Worm (Caenorhabditis elegans) whole organism, late embryonic: Measurements from ENCODE around the gene ZC449.5.
A peak's percentile ranks its signal among the peaks of the same experiment; 100 is the strongest.

Experiments
- C08G9.2 ChIP-seq: sonication (generic microtip); optimal IDR thresholded peaks from 2 replicates; lab custom pipeline; 2016; ENCODE audit warnings: mild to moderate bottlenecking, missing genetic modification characterization, moderate library complexity, missing compliant biosample characterization
- F13H6.1 ChIP-seq: sonication (generic microtip); optimal IDR thresholded peaks from 2 replicates; lab custom pipeline; 2016; ENCODE audit warnings: missing genetic modification characterization, missing compliant biosample characterization
- K02D7.2 ChIP-seq: sonication (generic microtip); optimal IDR thresholded peaks from 2 replicates; lab custom pipeline; 2017; ENCODE audit warnings: mild to moderate bottlenecking, missing genetic modification characterization, missing compliant biosample characterization
- K09A11.1 ChIP-seq: sonication (generic microtip); optimal IDR thresholded peaks from 2 replicates; lab custom pipeline; 2017; ENCODE audit warnings: antibody characterized with exemption, mild to moderate bottlenecking, missing genetic modification characterization, missing compliant biosample characterization; ENCODE audit not compliant: insufficient read depth
- T23F11.4 ChIP-seq: fragments of 200-800 bp; sonication (Bioruptor generic); optimal IDR thresholded peaks from 2 replicates; lab custom pipeline; 2018; ENCODE audit warnings: mild to moderate bottlenecking, missing genetic modification characterization, missing compliant biosample characterization
- ama-1 ChIP-seq: fragments of 150-350 bp; optimal IDR thresholded peaks from 2 replicates; lab custom pipeline; 2014
- ceh-19 ChIP-seq: fragments of 200-800 bp; sonication (Bioruptor generic); optimal IDR thresholded peaks from 2 replicates; lab custom pipeline; 2018; ENCODE audit warnings: mild to moderate bottlenecking, missing genetic modification characterization, missing compliant biosample characterization
- ceh-24 ChIP-seq: sonication (generic microtip); optimal IDR thresholded peaks from 2 replicates; lab custom pipeline; 2016; ENCODE audit warnings: mild to moderate bottlenecking, missing genetic modification characterization, missing compliant biosample characterization
- ceh-30 ChIP-seq: fragments of 150-350 bp; optimal IDR thresholded peaks from 2 replicates; lab custom pipeline; 2014; ENCODE audit warnings: missing biosample characterization, missing genetic modification characterization
- ceh-31 ChIP-seq: sonication (generic microtip); optimal IDR thresholded peaks from 2 replicates; lab custom pipeline; 2016; ENCODE audit warnings: missing genetic modification characterization, missing compliant biosample characterization
- ceh-34 ChIP-seq: sonication (generic microtip); optimal IDR thresholded peaks from 2 replicates; lab custom pipeline; 2016; ENCODE audit warnings: mild to moderate bottlenecking, missing genetic modification characterization, missing compliant biosample characterization
- ceh-45 ChIP-seq: fragments of 200-800 bp; sonication (Bioruptor generic); IDR thresholded peaks from 2 replicates; pipeline ENCODE4 v1.3.6; 2022; ENCODE audit warnings: missing genetic modification reagents, missing genetic modification characterization, missing compliant biosample characterization
- dve-1 ChIP-seq: sonication (generic microtip); optimal IDR thresholded peaks from 2 replicates; lab custom pipeline; 2017; ENCODE audit warnings: antibody characterized with exemption, mild to moderate bottlenecking, missing genetic modification characterization, missing compliant biosample characterization
- elt-2 ChIP-seq: sonication (generic microtip); optimal IDR thresholded peaks from 2 replicates; lab custom pipeline; 2016; ENCODE audit warnings: missing genetic modification reagents, missing genetic modification characterization, missing compliant biosample characterization
- elt-4 ChIP-seq: sonication (generic microtip); optimal IDR thresholded peaks from 2 replicates; lab custom pipeline; 2016; ENCODE audit warnings: missing genetic modification characterization, missing compliant biosample characterization
- ets-4 ChIP-seq: sonication (generic microtip); optimal IDR thresholded peaks from 2 replicates; lab custom pipeline; 2016; ENCODE audit warnings: missing genetic modification characterization, missing compliant biosample characterization
- fax-1 ChIP-seq: sonication (generic microtip); optimal IDR thresholded peaks from 2 replicates; lab custom pipeline; 2016; ENCODE audit warnings: missing genotype, missing genetic modification characterization, missing compliant biosample characterization
- fkh-6 ChIP-seq: sonication (generic microtip); optimal IDR thresholded peaks from 2 replicates; lab custom pipeline; 2016; ENCODE audit warnings: missing genetic modification characterization, missing compliant biosample characterization
- hlh-15 ChIP-seq: sonication (generic microtip); optimal IDR thresholded peaks from 2 replicates; lab custom pipeline; 2016; ENCODE audit warnings: missing genetic modification characterization, missing compliant biosample characterization
- hlh-30 ChIP-seq: sonication (generic microtip); optimal IDR thresholded peaks from 2 replicates; lab custom pipeline; 2017; ENCODE audit warnings: antibody characterized with exemption, missing genetic modification characterization, missing compliant biosample characterization; ENCODE audit not compliant: insufficient read depth
- hlh-6 ChIP-seq: sonication (generic microtip); optimal IDR thresholded peaks from 2 replicates; lab custom pipeline; 2016; ENCODE audit warnings: missing genotype, missing genetic modification characterization, missing compliant biosample characterization
- lim-6 ChIP-seq: sonication (generic microtip); optimal IDR thresholded peaks from 2 replicates; lab custom pipeline; 2016; ENCODE audit warnings: missing genetic modification characterization, missing compliant biosample characterization
- lin-11 ChIP-seq: fragments of 200-800 bp; sonication (Bioruptor generic); optimal IDR thresholded peaks from 2 replicates; lab custom pipeline; 2018; ENCODE audit warnings: mild to moderate bottlenecking, missing genetic modification characterization, missing compliant biosample characterization
- mec-3 ChIP-seq: sonication (generic microtip); optimal IDR thresholded peaks from 2 replicates; lab custom pipeline; 2016; ENCODE audit warnings: borderline replicate concordance, missing genetic modification characterization, missing compliant biosample characterization
- nhr-232 ChIP-seq: sonication (generic microtip); optimal IDR thresholded peaks from 2 replicates; lab custom pipeline; 2016; ENCODE audit warnings: missing genetic modification characterization, missing compliant biosample characterization
- pag-3 ChIP-seq: sonication (generic microtip); optimal IDR thresholded peaks from 2 replicates; lab custom pipeline; 2016; ENCODE audit warnings: missing compliant biosample characterization, missing genetic modification characterization, borderline replicate concordance
- pat-9 ChIP-seq: fragments of 200-800 bp; sonication (Bioruptor generic); optimal IDR thresholded peaks from 2 replicates; lab custom pipeline; 2018; ENCODE audit warnings: mild to moderate bottlenecking, missing genetic modification characterization, moderate library complexity, missing compliant biosample characterization
- pax-1 ChIP-seq: fragments of 150-350 bp; optimal IDR thresholded peaks from 2 replicates; lab custom pipeline; 2014; ENCODE audit warnings: missing biosample characterization, missing genetic modification characterization
- pros-1 ChIP-seq: fragments of 150-350 bp; optimal IDR thresholded peaks from 2 replicates; lab custom pipeline; 2014; ENCODE audit warnings: missing biosample characterization, missing genetic modification reagents, missing genetic modification characterization
- rnt-1 ChIP-seq: sonication (generic microtip); optimal IDR thresholded peaks from 2 replicates; lab custom pipeline; 2016; ENCODE audit warnings: missing genetic modification characterization, missing compliant biosample characterization
- sdc-2 ChIP-seq: sonication (generic microtip); optimal IDR thresholded peaks from 2 replicates; lab custom pipeline; 2016; ENCODE audit warnings: missing genotype, missing genetic modification characterization, missing compliant biosample characterization
- tbx-7 ChIP-seq: sonication (generic microtip); optimal IDR thresholded peaks from 2 replicates; lab custom pipeline; 2016; ENCODE audit warnings: missing genotype, missing genetic modification characterization, missing compliant biosample characterization
- ttx-3 ChIP-seq: sonication (generic microtip); optimal IDR thresholded peaks from 2 replicates; lab custom pipeline; 2016; ENCODE audit warnings: missing genetic modification reagents, missing genetic modification characterization, missing compliant biosample characterization
- unc-3 ChIP-seq, 2 experiments: fragments of 200-800 bp in 1 of 2; sonication (Bioruptor generic) in 1 of 2; sonication (generic microtip) in 1 of 2; conservative IDR thresholded peaks in 1 of 2; optimal IDR thresholded peaks in 1 of 2; 2 replicates each; pipeline versions ENCODE4 v1.3.6 to Lab custom; 2016 to 2022; ENCODE audit warnings: missing compliant biosample characterization in 2 of 2, missing genetic modification characterization in 2 of 2, missing genetic modification reagents in 1 of 2
- unc-42 ChIP-seq: sonication (generic microtip); optimal IDR thresholded peaks from 2 replicates; lab custom pipeline; 2016; ENCODE audit warnings: missing genotype, missing genetic modification characterization, missing compliant biosample characterization
- zip-5 ChIP-seq: sonication (generic microtip); optimal IDR thresholded peaks from 2 replicates; lab custom pipeline; 2016; ENCODE audit warnings: missing genetic modification characterization, missing compliant biosample characterization

The ZC449.5 gene

ce11 chrX:4998875-4999274, 38.7 kb downstream of the ZC449.5 start, which contains the start of gene set-30:
TSS of gene set-30 (plus strand) at chrX:4999270.
- no peak for TF ChIP-seq unc-42 (tag; lab: Kevin White, UChicago)
- no peak for TF ChIP-seq fax-1 (tag; lab: Kevin White, UChicago)
- no peak for TF ChIP-seq fkh-6 (tag; lab: Kevin White, UChicago)
- peak; percentile 38 for TF ChIP-seq sdc-2 (tag; lab: Kevin White, UChicago)
- no peak for TF ChIP-seq ceh-24 (tag; lab: Kevin White, UChicago)
- peak; percentile 26 for TF ChIP-seq hlh-6 (tag; lab: Kevin White, UChicago)
- TF ChIP-seq ets-4 (tag; lab: Kevin White, UChicago): no peak
- no peak for TF ChIP-seq mec-3
- no peak for TF ChIP-seq pros-1
- TF ChIP-seq K09A11.1 (tag; lab: Kevin White, UChicago): no peak
- no peak for TF ChIP-seq pat-9 (tag; lab: Kevin White, UChicago)
- no peak for TF ChIP-seq hlh-15 (tag; lab: Kevin White, UChicago)
- TF ChIP-seq lim-6 (tag; lab: Kevin White, UChicago): no peak
- TF ChIP-seq ceh-31: no peak
- TF ChIP-seq ceh-34 (tag; lab: Kevin White, UChicago): peak; percentile 7

- TF ChIP-seq ceh-34 (tag; lab: Kevin White, UChicago): no peak
- TF ChIP-seq hlh-30 (tag; lab: Kevin White, UChicago): no peak
- TF ChIP-seq ceh-19: no peak
- peak; percentile 13 for TF ChIP-seq sdc-2 (tag; lab: Kevin White, UChicago)
- TF ChIP-seq ceh-30 (tag; lab: Kevin White, UChicago): no peak
- TF ChIP-seq ceh-45: no peak
- no peak for TF ChIP-seq nhr-232
- no peak for TF ChIP-seq rnt-1 (tag; lab: Kevin White, UChicago)
- TF ChIP-seq mec-3: no peak
- no peak for TF ChIP-seq pag-3 (tag; lab: Kevin White, UChicago)
- TF ChIP-seq ama-1 (lab: Kevin White, UChicago): no peak
- TF ChIP-seq K09A11.1 (tag; lab: Kevin White, UChicago): no peak
- no peak for TF ChIP-seq T23F11.4 (GFP tag; lab: Kevin White, UChicago)
- TF ChIP-seq unc-42 (tag; lab: Kevin White, UChicago): peak; percentile 0
These were observed 40.0 kb downstream of the ZC449.5 start, which contains the start of gene ZC8.6 for ce11 chrX:4997548-4998087. TSS of gene ZC8.6 (minus strand) at chrX:4997598.

DNA sequence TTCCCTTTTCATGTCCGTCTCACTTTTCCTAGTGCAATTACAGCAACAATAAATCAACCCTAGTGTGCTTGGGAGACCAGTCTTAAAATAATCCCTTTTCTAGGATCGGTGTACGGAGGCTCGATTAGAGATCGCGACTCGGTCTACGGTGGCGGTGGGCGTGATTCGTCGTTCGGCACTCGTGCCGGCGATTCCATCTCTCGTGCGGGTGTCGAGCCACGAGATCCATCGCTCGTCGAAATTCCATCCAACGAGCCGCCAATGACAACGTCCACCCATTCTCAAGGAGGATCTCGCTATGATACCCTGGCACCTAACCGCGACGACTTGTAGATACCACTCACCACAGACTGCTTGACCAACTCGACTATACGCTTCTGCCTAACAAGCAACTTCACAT, 45.0 kb downstream of the ZC449.5 start:
- no peak for TF ChIP-seq tbx-7 (tag; lab: Kevin White, UChicago)
- no peak for TF ChIP-seq lim-6 (tag; lab: Kevin White, UChicago)
- no peak for TF ChIP-seq dve-1
- TF ChIP-seq hlh-30 (tag; lab: Kevin White, UChicago): no peak
- TF ChIP-seq rnt-1 (tag; lab: Kevin White, UChicago): no peak
- no peak for TF ChIP-seq elt-4 (tag; lab: Kevin White, UChicago)
- no peak for TF ChIP-seq ceh-31
- no peak for TF ChIP-seq hlh-6 (tag; lab: Kevin White, UChicago)
- no peak for TF ChIP-seq elt-2 (tag; lab: Kevin White, UChicago)
- TF ChIP-seq T23F11.4 (GFP tag; lab: Kevin White, UChicago): no peak
- no peak for TF ChIP-seq K02D7.2
- TF ChIP-seq C08G9.2 (tag; lab: Kevin White, UChicago): no peak
- TF ChIP-seq ttx-3: no peak
- TF ChIP-seq unc-42 (tag; lab: Kevin White, UChicago): no peak
- TF ChIP-seq nhr-232: no peak
- no peak for TF ChIP-seq pax-1 (tag; lab: Kevin White, UChicago)
- TF ChIP-seq zip-5 (tag; lab: Kevin White, UChicago): no peak
- no peak for TF ChIP-seq unc-3 (GFP tag; conservative IDR thresholded peaks at IDR 0.05; lab: Robert Waterston, UW)
- TF ChIP-seq unc-3 (tag; optimal IDR thresholded peaks at IDR 0.05; lab: Kevin White, UChicago): no peak
- TF ChIP-seq pros-1: no peak

ce11 chrX:4987617-4988016, 50.0 kb downstream of the ZC449.5 start:
- TF ChIP-seq lin-11 (tag; lab: Kevin White, UChicago) (no peak), ceh-19 (no peak), F13H6.1 (tag; lab: Kevin White, UChicago) (no peak)
